Fruit fly (Drosophila melanogaster): ENCODE measurements around the gene CG11504.

CG11504 gene

DNA sequence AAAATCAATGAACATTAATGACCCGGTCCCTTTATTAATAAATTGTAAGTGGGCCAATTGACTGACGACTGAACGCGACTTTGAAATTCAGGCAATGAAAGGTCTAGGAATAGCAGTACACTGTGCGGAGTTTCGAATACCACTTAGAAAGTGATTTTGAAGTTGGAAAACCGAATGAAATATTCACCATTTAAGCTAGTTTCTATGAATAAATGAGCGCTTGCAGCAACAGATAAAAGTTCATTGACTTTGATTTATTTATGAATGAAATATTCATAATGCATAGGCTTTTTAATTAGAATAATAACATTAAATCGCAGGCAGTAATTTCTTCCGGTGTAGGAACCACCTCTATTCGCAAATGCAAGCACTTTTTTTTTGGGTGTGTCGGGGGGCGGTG is 23.3 kb downstream of the CG11504 start (continued):
- peak; percentile 30 for TF ChIP-seq CG12391 (tag; optimal IDR thresholded peaks at IDR 0.05)
- no peak for TF ChIP-seq Taf1 (GFP tag; IDR thresholded peaks at IDR 0.05)
- TF ChIP-seq CG17829 (tag; optimal IDR thresholded peaks at IDR 0.05), result peak; percentile 18
- TF ChIP-seq Atf-2 (GFP tag; optimal IDR thresholded peaks at IDR 0.05), result no peak
- no peak for TF ChIP-seq vfl (GFP tag; optimal IDR thresholded peaks at IDR 0.05)
- TF ChIP-seq CG30431 (GFP tag; optimal IDR thresholded peaks at IDR 0.05), result no peak
- peak; percentile 29 for TF ChIP-seq CG4424 (GFP tag; optimal IDR thresholded peaks at IDR 0.05)
- TF ChIP-seq CG6683 (GFP tag; optimal IDR thresholded peaks at IDR 0.05), result no peak
- no peak for TF ChIP-seq CG9932 (GFP tag; IDR thresholded peaks at IDR 0.05)
- TF ChIP-seq Rx (GFP tag; IDR thresholded peaks at IDR 0.05), result no peak
- no peak for TF ChIP-seq tap (tag; optimal IDR thresholded peaks at IDR 0.05)
- no peak for TF ChIP-seq jing (GFP tag; optimal IDR thresholded peaks at IDR 0.05)
- TF ChIP-seq cg (GFP tag; optimal IDR thresholded peaks at IDR 0.05), result no peak
- TF ChIP-seq D19A (tag; optimal IDR thresholded peaks at IDR 0.05), result no peak
- TF ChIP-seq nerfin-1 (tag; optimal IDR thresholded peaks at IDR 0.05), result no peak
- 0 out of 3 replicates have a peak, but pooled peaks have one; percentile 21 for TF ChIP-seq jigr1 (GFP tag; IDR thresholded peaks at IDR 0.05)
- no peak for TF ChIP-seq CG33557 (GFP tag; optimal IDR thresholded peaks at IDR 0.05)
- no peak for TF ChIP-seq CG6765 (GFP tag; optimal IDR thresholded peaks at IDR 0.05)

DNA sequence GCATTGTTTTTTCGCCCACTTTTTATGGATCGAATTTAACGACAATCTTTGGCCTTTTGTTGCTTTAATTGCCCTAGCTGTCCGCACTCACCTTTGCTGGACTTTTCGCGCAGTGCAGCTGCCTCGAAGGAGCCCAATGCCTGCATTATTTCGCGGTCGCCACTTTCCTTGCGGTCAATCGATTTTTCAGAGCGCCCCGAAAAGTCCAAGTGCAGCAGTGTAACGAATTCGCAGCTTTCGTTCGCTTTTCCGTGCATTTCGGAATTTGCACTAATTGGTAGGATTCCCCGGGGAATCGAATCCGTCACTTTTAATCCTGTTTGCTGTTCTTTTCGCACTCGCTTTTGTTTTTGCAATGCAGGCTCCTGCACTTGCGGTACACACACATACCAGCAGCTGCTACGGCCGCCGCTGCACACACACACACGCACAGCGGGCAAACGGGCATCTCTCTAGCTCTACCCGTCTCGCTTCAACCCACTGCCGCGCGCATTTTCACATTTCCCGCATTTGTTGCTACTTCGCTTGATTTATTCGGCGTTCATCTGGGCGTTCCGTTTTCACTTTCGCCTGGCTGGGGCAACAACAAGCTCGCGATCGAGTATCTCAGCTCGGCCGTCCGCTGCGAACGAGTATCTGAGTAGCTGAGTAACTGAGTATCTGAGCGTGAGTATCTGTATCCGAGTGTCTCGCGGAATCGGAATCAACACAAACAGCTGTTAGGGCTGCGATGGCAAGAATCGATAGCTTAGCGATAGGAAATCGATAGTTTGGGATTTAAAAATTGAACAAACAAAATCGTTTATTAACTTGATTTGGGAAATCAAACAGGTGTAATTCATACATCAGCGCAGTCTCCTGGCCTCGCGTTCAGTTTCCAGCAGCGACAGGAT is 24.1 kb downstream of the CG11504 start, which contains the start of gene Mgat2:
TSS of gene Mgat2 (minus strand) at position 663 of the 893 bp plus-strand sequence.
- TF ChIP-seq Antp (GFP tag; optimal IDR thresholded peaks at IDR 0.05) (no peak), CG8944 (GFP tag; optimal IDR thresholded peaks at IDR 0.05) (no peak), CG11093 (GFP tag; IDR thresholded peaks at IDR 0.05) (no peak), Ada2b (GFP tag; IDR thresholded peaks at IDR 0.05) (no peak), NfI (GFP tag; optimal IDR thresholded peaks at IDR 0.05) (peak; percentile 16), CG42726 (GFP tag; IDR thresholded peaks at IDR 0.05; ENCODE audit: partially characterized antibody) (peak; percentile 22; the same call in 1 of the 2 replicates), cwo (GFP tag; optimal IDR thresholded peaks at IDR 0.05) (no peak), CG31224 (GFP tag; IDR thresholded peaks at IDR 0.05) (no peak), CHES-1-like (GFP tag; optimal IDR thresholded peaks at IDR 0.05) (peak; percentile 44), zen (tag; optimal IDR thresholded peaks at IDR 0.05) (no peak), CG8281 (tag; optimal IDR thresholded peaks at IDR 0.05) (no peak), CG11504 (tag; optimal IDR thresholded peaks at IDR 0.05) (no peak), CG10565 (GFP tag; optimal IDR thresholded peaks at IDR 0.05) (no peak), CG2120 (GFP tag; optimal IDR thresholded peaks at IDR 0.05) (no peak), Drgx (GFP tag; IDR thresholded peaks at IDR 0.05) (peak; percentile 46), toy (GFP tag; IDR thresholded peaks at IDR 0.05) (no peak), ssp (GFP tag; IDR thresholded peaks at IDR 0.05) (no peak), Hey (tag; optimal IDR thresholded peaks at IDR 0.05) (no peak), unc-4 (GFP tag; IDR thresholded peaks at IDR 0.05; ENCODE audit: partially characterized antibody) (peak; percentile 91), her (GFP tag; optimal IDR thresholded peaks at IDR 0.05) (peak; percentile 75), jing (GFP tag; optimal IDR thresholded peaks at IDR 0.05) (no peak), nerfin-1 (tag; optimal IDR thresholded peaks at IDR 0.05) (peak; percentile 84), pb (GFP tag; optimal IDR thresholded peaks at IDR 0.05) (peak; percentile 25), luna (GFP tag; optimal IDR thresholded peaks at IDR 0.05) (no peak), Elba2 (GFP tag; optimal IDR thresholded peaks at IDR 0.05) (no peak), ERR (GFP tag; optimal IDR thresholded peaks at IDR 0.05) (no peak), caup (GFP tag; optimal IDR thresholded peaks at IDR 0.05; ENCODE audit: severe bottlenecking) (no peak), bsh (GFP tag; optimal IDR thresholded peaks at IDR 0.05) (peak; percentile 18 to 61), Sox100B (GFP tag; optimal IDR thresholded peaks at IDR 0.05) (no peak), Six4 (GFP tag; optimal IDR thresholded peaks at IDR 0.05) (no peak), slbo (GFP tag; IDR thresholded peaks at IDR 0.05) (no peak), CG3838 (GFP tag; optimal IDR thresholded peaks at IDR 0.05) (no peak), repo (GFP tag; optimal IDR thresholded peaks at IDR 0.05) (no peak)
